Worm (Caenorhabditis elegans): ENCODE data around the gene C24A8.5.

The C24A8.5 gene

ce11 chrX:4320563-4320962, 8.2 kb downstream of the C24A8.5 start, which contains the start of gene dop-6:
TSS of gene dop-6 (plus strand) at chrX:4320863.
- TF ChIP-seq cnd-1 (tag; optimal IDR thresholded peaks at IDR 0.05) = no peak
- no peak for TF ChIP-seq pha-4 (tag; optimal IDR thresholded peaks at IDR 0.05)
- TF ChIP-seq sem-2 (GFP tag; optimal IDR thresholded peaks at IDR 0.05) = no peak
- no peak for TF ChIP-seq elt-1 (tag; optimal IDR thresholded peaks at IDR 0.05; ENCODE audit: borderline replicate concordance, insufficient read depth)
- TF ChIP-seq blmp-1 (tag; optimal IDR thresholded peaks at IDR 0.05) = no peak
- no peak for TF ChIP-seq lsy-2 (tag; optimal IDR thresholded peaks at IDR 0.05)
- TF ChIP-seq ztf-11 (tag; optimal IDR thresholded peaks at IDR 0.05) = no peak
- no peak for TF ChIP-seq nhr-12 (tag; optimal IDR thresholded peaks at IDR 0.05)
- no peak for TF ChIP-seq nhr-237 (tag; optimal IDR thresholded peaks at IDR 0.05)

ce11 chrX:4317095-4317494, 11.6 kb downstream of the C24A8.5 start:
- TF ChIP-seq nhr-237 (tag; optimal IDR thresholded peaks at IDR 0.05) (no peak), mls-2 (tag; optimal IDR thresholded peaks at IDR 0.05) (no peak), ces-1 (GFP tag; optimal IDR thresholded peaks at IDR 0.05) (peak; percentile 37)

- TF ChIP-seq ces-1 (GFP tag; optimal IDR thresholded peaks at IDR 0.05) = peak; percentile 82
- no peak for TF ChIP-seq zip-8 (tag; optimal IDR thresholded peaks at IDR 0.05)
Measured at ce11 chrX:4314939-4315338, 13.8 kb downstream of the C24A8.5 start.

ce11 chrX:4311668-4312067, 17.0 kb downstream of the C24A8.5 start, which contains the start of gene C52B9.8:
TSS of gene C52B9.8 (minus strand) at chrX:4311768.
- no peak for TF ChIP-seq M03D4.4 (tag; optimal IDR thresholded peaks at IDR 0.05)
- no peak for TF ChIP-seq nhr-2 (tag; optimal IDR thresholded peaks at IDR 0.05)
- TF ChIP-seq ceh-43 (GFP tag; optimal IDR thresholded peaks at IDR 0.05) = no peak
- TF ChIP-seq ham-2 (GFP tag; optimal IDR thresholded peaks at IDR 0.05) = no peak
- no peak for TF ChIP-seq snpc-4 (tag; optimal IDR thresholded peaks at IDR 0.05)
- TF ChIP-seq sptf-1 (tag; optimal IDR thresholded peaks at IDR 0.05) = no peak
- TF ChIP-seq pha-4 (tag; optimal IDR thresholded peaks at IDR 0.05) = no peak
- TF ChIP-seq elt-1 (tag; optimal IDR thresholded peaks at IDR 0.05; ENCODE audit: borderline replicate concordance, insufficient read depth) = no peak
- TF ChIP-seq lin-13 (tag; optimal IDR thresholded peaks at IDR 0.05) = no peak

- TF ChIP-seq nhr-76 (tag; optimal IDR thresholded peaks at IDR 0.05) (no peak), ces-1 (GFP tag; optimal IDR thresholded peaks at IDR 0.05) (peak; percentile 51), mls-2 (tag; optimal IDR thresholded peaks at IDR 0.05) (peak; percentile 78), sptf-1 (tag; optimal IDR thresholded peaks at IDR 0.05) (peak; percentile 19), hlh-1 (tag; optimal IDR thresholded peaks at IDR 0.05) (no peak), unc-120 (tag; optimal IDR thresholded peaks at IDR 0.05; ENCODE audit: poor library complexity, severe bottlenecking) (peak; percentile 14), cnd-1 (tag; optimal IDR thresholded peaks at IDR 0.05) (peak; percentile 10), lin-13 (tag; optimal IDR thresholded peaks at IDR 0.05) (peak; percentile 28), ceh-43 (GFP tag; optimal IDR thresholded peaks at IDR 0.05) (peak; percentile 69)
Measured at ce11 chrX:4307559-4308005, 21.1 kb downstream of the C24A8.5 start.

- TF ChIP-seq ztf-11 (tag; optimal IDR thresholded peaks at IDR 0.05) (no peak), drap-1 (GFP tag; optimal IDR thresholded peaks at IDR 0.05) (no peak), elt-1 (tag; optimal IDR thresholded peaks at IDR 0.05; ENCODE audit: borderline replicate concordance, insufficient read depth) (no peak), zip-8 (tag; optimal IDR thresholded peaks at IDR 0.05) (no peak), sptf-1 (tag; optimal IDR thresholded peaks at IDR 0.05) (no peak), nhr-28 (tag; optimal IDR thresholded peaks at IDR 0.05) (no peak), mls-2 (tag; optimal IDR thresholded peaks at IDR 0.05) (no peak), mab-5 (tag; optimal IDR thresholded peaks at IDR 0.05) (no peak), nhr-76 (tag; optimal IDR thresholded peaks at IDR 0.05) (no peak)
Measured at ce11 chrX:4306861-4307260, 21.9 kb downstream of the C24A8.5 start, which contains the start of gene pqn-15. TSS of gene pqn-15 (minus strand) at chrX:4306961.

- TF ChIP-seq elt-3 (tag; optimal IDR thresholded peaks at IDR 0.05) (no peak), nhr-12 (tag; optimal IDR thresholded peaks at IDR 0.05) (no peak), hlh-1 (tag; optimal IDR thresholded peaks at IDR 0.05) (no peak), snpc-4 (tag; optimal IDR thresholded peaks at IDR 0.05) (no peak), ham-2 (GFP tag; optimal IDR thresholded peaks at IDR 0.05) (no peak), nhr-2 (tag; optimal IDR thresholded peaks at IDR 0.05) (no peak), mls-2 (tag; optimal IDR thresholded peaks at IDR 0.05) (no peak)
Measured at ce11 chrX:4303200-4303599, 25.5 kb downstream of the C24A8.5 start.

Data from whole organism, mixed stage, embryonic.